Worm (Caenorhabditis elegans): ENCODE results near the gene fipr-11.

ce11 chrV:9907205-9907604 is 1.2 kb upstream of the fipr-11 start:
- TF ChIP-seq ztf-29 (GFP tag; IDR thresholded peaks at IDR 0.05), result no peak
- TF ChIP-seq ref-1 (GFP tag; conservative IDR thresholded peaks at IDR 0.05), result no peak
- no peak for TF ChIP-seq med-1 (GFP tag; optimal IDR thresholded peaks at IDR 0.05; ENCODE audit: insufficient read depth)
